Worm (Caenorhabditis elegans) whole organism, L1 larva: Measurements from ENCODE around the gene tomm-70.

Experiments used
- C04F5.9 ChIP-seq: sonication (generic microtip); optimal IDR thresholded peaks from 2 replicates; lab custom pipeline; 2016; ENCODE audit warnings: missing genetic modification characterization, missing compliant biosample characterization
- C34B4.2 ChIP-seq: sonication (generic microtip); optimal IDR thresholded peaks from 2 replicates; lab custom pipeline; 2017; ENCODE audit warnings: mild to moderate bottlenecking, missing genetic modification characterization, missing compliant biosample characterization
- aha-1 ChIP-seq: fragments of 150-350 bp; optimal IDR thresholded peaks from 2 replicates; lab custom pipeline; 2014; ENCODE audit warnings: missing biosample characterization, missing genetic modification characterization
- alr-1 ChIP-seq: fragments of 200-800 bp; sonication (Bioruptor generic); optimal IDR thresholded peaks from 2 replicates; lab custom pipeline; 2018; ENCODE audit warnings: borderline replicate concordance, mild to moderate bottlenecking, missing genetic modification characterization, missing compliant biosample characterization
- ama-1 ChIP-seq: fragments of 150-350 bp; optimal IDR thresholded peaks from 2 replicates; lab custom pipeline; 2014
- blmp-1 ChIP-seq: fragments of 150-350 bp; optimal IDR thresholded peaks from 2 replicates; lab custom pipeline; 2014; ENCODE audit warnings: missing biosample characterization, missing genetic modification characterization
- ceh-63 ChIP-seq: fragments of 200-800 bp; sonication (Bioruptor generic); optimal IDR thresholded peaks from 2 replicates; lab custom pipeline; 2018; ENCODE audit warnings: mild to moderate bottlenecking, missing genetic modification characterization, missing compliant biosample characterization
- ceh-82 ChIP-seq, 3 experiments: fragments of 150-350 bp in 1 of 3; sonication (generic microtip) in 2 of 3; optimal IDR thresholded peaks; 2 replicates each; lab custom pipeline; 2014 to 2017; ENCODE audit warnings: missing biosample characterization in 3 of 3, missing genetic modification characterization in 3 of 3
- ceh-90 ChIP-seq: sonication (generic microtip); optimal IDR thresholded peaks from 2 replicates; lab custom pipeline; 2016; ENCODE audit warnings: missing genetic modification characterization, missing compliant biosample characterization
- dpl-1 ChIP-seq, 3 experiments: fragments of 150-350 bp in 2 of 3; sonication (generic microtip) in 1 of 3; optimal IDR thresholded peaks; 2 replicates each; lab custom pipeline; 2014 to 2017; ENCODE audit warnings: missing biosample characterization in 3 of 3, missing genetic modification characterization in 3 of 3, missing genetic modification reagents in 3 of 3
- efl-1 ChIP-seq, 4 experiments: fragments of 150-350 bp; optimal IDR thresholded peaks in 3 of 4; peaks in 1 of 4; 1 replicate in 1 of 4; 2 replicates in 3 of 4; lab custom pipeline; 2014; ENCODE audit warnings: missing biosample characterization in 2 of 4, missing genetic modification characterization in 2 of 4, missing genetic modification reagents in 2 of 4
- efl-3 ChIP-seq: fragments of 200-800 bp; sonication (Bioruptor generic); optimal IDR thresholded peaks from 2 replicates; lab custom pipeline; 2018; ENCODE audit warnings: mild to moderate bottlenecking, missing genetic modification characterization, missing compliant biosample characterization
- egl-27 ChIP-seq, 2 experiments: fragments of 150-350 bp in 1 of 2; sonication (generic microtip); optimal IDR thresholded peaks; 3 replicates each; lab custom pipeline; 2017 to 2018; ENCODE audit warnings: missing biosample characterization in 2 of 2, missing genetic modification characterization in 2 of 2, missing genetic modification reagents in 2 of 2
- elt-2 ChIP-seq: sonication (generic microtip); optimal IDR thresholded peaks from 2 replicates; lab custom pipeline; 2016; ENCODE audit warnings: missing genetic modification characterization, mild to moderate bottlenecking, inconsistent platforms, missing compliant biosample characterization, missing genetic modification reagents
- elt-3 ChIP-seq, 6 experiments: fragments of 150-350 bp in 1 of 6; sonication (generic microtip); optimal IDR thresholded peaks; 2 replicates each; lab custom pipeline; 2017 to 2018; ENCODE audit warnings: missing biosample characterization in 6 of 6, missing genetic modification characterization in 6 of 6, inconsistent platforms in 1 of 6
- fkh-8 ChIP-seq: sonication (generic microtip); optimal IDR thresholded peaks from 2 replicates; lab custom pipeline; 2016; ENCODE audit warnings: mild to moderate bottlenecking, missing genetic modification characterization, missing compliant biosample characterization
- fos-1 ChIP-seq: fragments of 150-350 bp; optimal IDR thresholded peaks from 2 replicates; lab custom pipeline; 2014; ENCODE audit warnings: missing biosample characterization, missing genetic modification characterization
- grh-1 ChIP-seq: fragments of 200-800 bp; sonication (Bioruptor generic); IDR thresholded peaks from 2 replicates; pipeline ENCODE4 v1.3.6; 2022; ENCODE audit warnings: missing genetic modification reagents, missing genetic modification characterization, missing compliant biosample characterization
- hlh-17 ChIP-seq: fragments of 200-800 bp; sonication (Bioruptor generic); optimal IDR thresholded peaks from 2 replicates; lab custom pipeline; 2018; ENCODE audit warnings: missing genetic modification characterization, mild to moderate bottlenecking, missing compliant biosample characterization, moderate library complexity, borderline replicate concordance
- hlh-4 ChIP-seq: sonication (generic microtip); optimal IDR thresholded peaks from 2 replicates; lab custom pipeline; 2016; ENCODE audit warnings: mild to moderate bottlenecking, missing genetic modification characterization, missing compliant biosample characterization
- hpl-2 ChIP-seq: fragments of 150-350 bp; optimal IDR thresholded peaks from 2 replicates; lab custom pipeline; 2014; ENCODE audit warnings: missing biosample characterization, missing genetic modification reagents, missing genetic modification characterization
- irx-1 ChIP-seq: sonication (generic microtip); optimal IDR thresholded peaks from 2 replicates; lab custom pipeline; 2016; ENCODE audit warnings: missing genetic modification characterization, missing compliant biosample characterization
- jun-1 ChIP-seq: fragments of 150-350 bp; optimal IDR thresholded peaks from 2 replicates; lab custom pipeline; 2014; ENCODE audit warnings: missing biosample characterization, missing genetic modification reagents, missing genetic modification characterization
- lin-13 ChIP-seq: fragments of 150-350 bp; optimal IDR thresholded peaks from 2 replicates; lab custom pipeline; 2014; ENCODE audit warnings: missing biosample characterization, missing genetic modification reagents, missing genetic modification characterization
- lin-14 ChIP-seq: fragments of 200-800 bp; sonication (Bioruptor generic); optimal IDR thresholded peaks from 2 replicates; lab custom pipeline; 2018; ENCODE audit warnings: mild to moderate bottlenecking, missing genetic modification characterization, moderate library complexity, missing compliant biosample characterization
- lin-35 ChIP-seq, 2 experiments: fragments of 150-350 bp; optimal IDR thresholded peaks; 2 replicates each; lab custom pipeline; 2014; ENCODE audit warnings: missing biosample characterization in 2 of 2, missing genetic modification characterization in 2 of 2, missing genetic modification reagents in 2 of 2
- lin-39 ChIP-seq: fragments of 150-350 bp; optimal IDR thresholded peaks from 2 replicates; lab custom pipeline; 2014; ENCODE audit warnings: missing biosample characterization, missing genetic modification reagents, missing genetic modification characterization
- lir-3 ChIP-seq: sonication (generic microtip); optimal IDR thresholded peaks from 2 replicates; lab custom pipeline; 2016; ENCODE audit warnings: mild to moderate bottlenecking, missing genetic modification characterization, moderate library complexity, missing compliant biosample characterization; ENCODE audit not compliant: poor library complexity
- lsy-2 ChIP-seq, 2 experiments: fragments of 150-350 bp; optimal IDR thresholded peaks; 2 replicates each; lab custom pipeline; 2014; ENCODE audit warnings: missing biosample characterization in 2 of 2, missing genetic modification characterization in 2 of 2
- mdl-1 ChIP-seq, 2 experiments: fragments of 150-350 bp; optimal IDR thresholded peaks; 2 replicates each; lab custom pipeline; 2014 to 2017; ENCODE audit warnings: missing biosample characterization in 2 of 2, missing genetic modification characterization in 2 of 2, inconsistent platforms in 1 of 2
- mef-2 ChIP-seq: fragments of 150-350 bp; optimal IDR thresholded peaks from 2 replicates; lab custom pipeline; 2014; ENCODE audit warnings: missing biosample characterization, missing genetic modification characterization
- mep-1 ChIP-seq: fragments of 150-350 bp; optimal IDR thresholded peaks from 2 replicates; lab custom pipeline; 2014; ENCODE audit warnings: missing biosample characterization, missing genetic modification characterization
- nhr-11 ChIP-seq: fragments of 150-350 bp; optimal IDR thresholded peaks from 2 replicates; lab custom pipeline; 2014; ENCODE audit warnings: missing biosample characterization, missing genetic modification characterization
- nhr-20 ChIP-seq: sonication (generic microtip); optimal IDR thresholded peaks from 2 replicates; lab custom pipeline; 2016; ENCODE audit warnings: mild to moderate bottlenecking, missing genetic modification characterization, missing compliant biosample characterization
- nhr-237 ChIP-seq: fragments of 150-350 bp; optimal IDR thresholded peaks from 2 replicates; lab custom pipeline; 2014; ENCODE audit warnings: missing biosample characterization, missing genetic modification characterization
- nhr-71 ChIP-seq: sonication (generic microtip); optimal IDR thresholded peaks from 2 replicates; lab custom pipeline; 2016; ENCODE audit warnings: mild to moderate bottlenecking, missing genetic modification characterization, moderate library complexity, missing compliant biosample characterization
- nhr-76 ChIP-seq: sonication (generic microtip); optimal IDR thresholded peaks from 2 replicates; lab custom pipeline; 2017; ENCODE audit warnings: missing biosample characterization, missing genetic modification characterization
- nhr-90 ChIP-seq: sonication (generic microtip); optimal IDR thresholded peaks from 2 replicates; lab custom pipeline; 2016; ENCODE audit warnings: mild to moderate bottlenecking, missing genetic modification characterization, missing compliant biosample characterization; ENCODE audit not compliant: poor library complexity
- pag-3 ChIP-seq: sonication (generic microtip); optimal IDR thresholded peaks from 2 replicates; lab custom pipeline; 2017; ENCODE audit warnings: missing genetic modification characterization, mild to moderate bottlenecking, missing compliant biosample characterization, antibody characterized with exemption, borderline replicate concordance; ENCODE audit not compliant: insufficient read depth
- pqm-1 ChIP-seq: sonication (generic microtip); optimal IDR thresholded peaks from 3 replicates; lab custom pipeline; 2017; ENCODE audit warnings: missing biosample characterization, missing genetic modification characterization
- rnt-1 ChIP-seq: sonication (generic microtip); optimal IDR thresholded peaks from 2 replicates; lab custom pipeline; 2016; ENCODE audit warnings: mild to moderate bottlenecking, missing genetic modification characterization, moderate library complexity, missing compliant biosample characterization
- snpc-4 ChIP-seq: fragments of 150-350 bp; optimal IDR thresholded peaks from 2 replicates; lab custom pipeline; 2014; ENCODE audit warnings: missing biosample characterization, missing genetic modification characterization
- snu-23 ChIP-seq: sonication (generic microtip); optimal IDR thresholded peaks from 2 replicates; lab custom pipeline; 2016; ENCODE audit warnings: missing genetic modification characterization, missing compliant biosample characterization
- sox-4 ChIP-seq: sonication (generic microtip); optimal IDR thresholded peaks from 2 replicates; lab custom pipeline; 2016; ENCODE audit warnings: missing genetic modification characterization, missing compliant biosample characterization
- sup-37 ChIP-seq: fragments of 200-800 bp; sonication (Bioruptor generic); optimal IDR thresholded peaks from 2 replicates; lab custom pipeline; 2018; ENCODE audit warnings: mild to moderate bottlenecking, missing genetic modification characterization, missing compliant biosample characterization
- swsn-7 ChIP-seq: sonication (generic microtip); optimal IDR thresholded peaks from 2 replicates; lab custom pipeline; 2016; ENCODE audit warnings: missing genetic modification characterization, missing compliant biosample characterization
- tbx-2 ChIP-seq: sonication (generic microtip); optimal IDR thresholded peaks from 2 replicates; lab custom pipeline; 2016; ENCODE audit warnings: missing genetic modification characterization, missing compliant biosample characterization
- unc-130 ChIP-seq: fragments of 150-350 bp; optimal IDR thresholded peaks from 2 replicates; lab custom pipeline; 2017; ENCODE audit warnings: missing biosample characterization, missing genetic modification characterization, inconsistent platforms
- unc-62 ChIP-seq: fragments of 150-350 bp; optimal IDR thresholded peaks from 2 replicates; lab custom pipeline; 2014; ENCODE audit warnings: missing biosample characterization, missing genetic modification reagents, missing genetic modification characterization
- vab-15 ChIP-seq: sonication (generic microtip); optimal IDR thresholded peaks from 2 replicates; lab custom pipeline; 2017; ENCODE audit warnings: missing genotype, mild to moderate bottlenecking, missing genetic modification characterization, missing compliant biosample characterization
- zip-4 ChIP-seq: fragments of 200-800 bp; sonication (Bioruptor generic); optimal IDR thresholded peaks from 2 replicates; lab custom pipeline; 2018; ENCODE audit warnings: mild to moderate bottlenecking, missing genetic modification characterization, moderate library complexity, missing compliant biosample characterization
- ztf-11 ChIP-seq, 2 experiments: sonication (generic microtip); optimal IDR thresholded peaks; 2 replicates each; lab custom pipeline; 2016 to 2017; ENCODE audit warnings: missing genetic modification characterization in 2 of 2, missing biosample characterization in 1 of 2, missing compliant biosample characterization in 1 of 2

Gene tomm-70

DNA sequence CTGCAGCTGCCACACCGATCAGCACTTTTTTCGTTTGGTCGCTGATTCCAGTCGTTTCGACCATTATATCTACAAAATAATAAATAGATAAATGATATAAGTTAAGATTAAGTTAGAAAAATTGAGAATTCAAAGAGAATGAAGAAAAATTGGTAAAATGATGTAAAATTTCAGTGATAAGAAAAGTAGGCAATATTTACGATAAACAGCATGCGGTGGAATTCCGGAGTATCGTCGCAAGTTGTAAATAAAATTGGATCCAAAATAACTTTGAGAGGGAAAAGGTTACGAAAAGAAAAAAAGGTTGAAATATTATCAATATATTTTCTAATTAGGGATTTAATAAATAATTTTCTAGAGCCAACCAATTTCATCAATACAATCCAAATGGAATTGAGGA, at the start of gene tomm-70:
TSS of gene tomm-70 (minus strand) at position 69 of the 400 bp plus-strand sequence.
- peak in 2 of 3 experiments; percentile 25 to 58 for TF ChIP-seq dpl-1 (GFP tag; optimal IDR thresholded peaks at IDR 0.05; lab: Kevin White, UChicago)
- no peak for TF ChIP-seq sox-4 (tag; lab: Kevin White, UChicago)
- TF ChIP-seq fkh-8, result no peak
- TF ChIP-seq C34B4.2 (tag; lab: Kevin White, UChicago), result no peak
- TF ChIP-seq elt-3 (tag; optimal IDR thresholded peaks at IDR 0.05; lab: Kevin White, UChicago), result no peak
- no peak for TF ChIP-seq unc-130 (tag; lab: Kevin White, UChicago)
- peak; percentile 24 for TF ChIP-seq snu-23 (GFP tag; lab: Kevin White, UChicago)
- no peak for TF ChIP-seq lir-3 (tag; lab: Kevin White, UChicago)
- TF ChIP-seq tbx-2, result no peak
- no peak for TF ChIP-seq snpc-4 (tag; lab: Kevin White, UChicago)
- no peak for TF ChIP-seq nhr-90
- TF ChIP-seq aha-1 (tag; lab: Kevin White, UChicago), result no peak
- TF ChIP-seq hpl-2 (GFP tag; lab: Kevin White, UChicago), result no peak
- TF ChIP-seq ceh-63, result no peak
- no peak for TF ChIP-seq ceh-82 (tag; optimal IDR thresholded peaks at IDR 0.05; lab: Kevin White, UChicago)
- TF ChIP-seq hlh-17 (GFP tag; lab: Kevin White, UChicago), result no peak
- no peak for TF ChIP-seq C04F5.9 (tag; lab: Kevin White, UChicago)
- TF ChIP-seq nhr-20 (tag; lab: Kevin White, UChicago), result no peak
- no peak for TF ChIP-seq fos-1 (tag; lab: Kevin White, UChicago)
- TF ChIP-seq nhr-76 (tag; lab: Kevin White, UChicago), result no peak
- TF ChIP-seq lin-14 (GFP tag; lab: Kevin White, UChicago), result no peak
- no peak for TF ChIP-seq mdl-1 (tag; optimal IDR thresholded peaks at IDR 0.05; lab: Kevin White, UChicago)
- no peak for TF ChIP-seq nhr-237 (tag; lab: Kevin White, UChicago)
- no peak for TF ChIP-seq alr-1 (tag; lab: Kevin White, UChicago)
- TF ChIP-seq blmp-1 (tag; lab: Kevin White, UChicago), result peak; percentile 35
- TF ChIP-seq ama-1 (lab: Kevin White, UChicago), result no peak
- TF ChIP-seq zip-4 (GFP tag; lab: Kevin White, UChicago), result no peak
- peak; percentile 14 to 61 for TF ChIP-seq lsy-2 (tag; optimal IDR thresholded peaks at IDR 0.05; lab: Kevin White, UChicago)
- no peak for TF ChIP-seq pqm-1 (tag; lab: Kevin White, UChicago)
- no peak for TF ChIP-seq lin-39
- TF ChIP-seq unc-62 (GFP tag; lab: Kevin White, UChicago), result no peak
- TF ChIP-seq lin-13 (GFP tag; lab: Kevin White, UChicago), result no peak
- peak; percentile 15 to 45 for TF ChIP-seq efl-1 (optimal IDR thresholded peaks at IDR 0.05; lab: Kevin White, UChicago)
- TF ChIP-seq efl-1 (GFP tag; optimal IDR thresholded peaks at IDR 0.05 in 1 of 2; lab: Kevin White, UChicago), result peak; percentile 26 to 89
- no peak for TF ChIP-seq ztf-11 (tag; optimal IDR thresholded peaks at IDR 0.05; lab: Kevin White, UChicago)
- TF ChIP-seq nhr-11 (tag; lab: Kevin White, UChicago), result no peak
- TF ChIP-seq efl-3 (GFP tag; lab: Kevin White, UChicago), result no peak
- no peak for TF ChIP-seq pag-3 (tag; lab: Kevin White, UChicago)
- TF ChIP-seq mef-2 (tag; lab: Kevin White, UChicago), result no peak
- TF ChIP-seq nhr-71 (tag; lab: Kevin White, UChicago), result peak; percentile 22
- no peak for TF ChIP-seq ceh-90 (tag; lab: Kevin White, UChicago)
- TF ChIP-seq hlh-4 (tag; lab: Kevin White, UChicago), result no peak
- TF ChIP-seq vab-15 (tag; lab: Kevin White, UChicago), result no peak
- no peak for TF ChIP-seq elt-2
- peak; percentile 25 for TF ChIP-seq mep-1 (tag; lab: Kevin White, UChicago)
- no peak for TF ChIP-seq jun-1 (tag; lab: Kevin White, UChicago)
- no peak for TF ChIP-seq rnt-1 (tag; lab: Kevin White, UChicago)
- no peak for TF ChIP-seq egl-27 (tag; optimal IDR thresholded peaks at IDR 0.05; lab: Kevin White, UChicago)
- no peak for TF ChIP-seq grh-1
- TF ChIP-seq lin-35 (GFP tag; optimal IDR thresholded peaks at IDR 0.05; lab: Kevin White, UChicago), result peak; percentile 19 to 51
- no peak for TF ChIP-seq sup-37
- peak; percentile 2 for TF ChIP-seq swsn-7
- TF ChIP-seq irx-1 (tag; lab: Kevin White, UChicago), result no peak
